Worm (Caenorhabditis elegans): ENCODE measurements around the gene C06H2.7.

ce11 chrV:11131801-11132200 is 12.8 kb downstream of the C06H2.7 start:
- TF ChIP-seq lin-13 (tag; optimal IDR thresholded peaks at IDR 0.05) (no peak), blmp-1 (tag; optimal IDR thresholded peaks at IDR 0.05) (no peak), ztf-11 (tag; optimal IDR thresholded peaks at IDR 0.05) (no peak), pha-4 (tag; optimal IDR thresholded peaks at IDR 0.05) (no peak), elt-1 (tag; optimal IDR thresholded peaks at IDR 0.05; ENCODE audit: borderline replicate concordance, insufficient read depth) (no peak), nhr-28 (tag; optimal IDR thresholded peaks at IDR 0.05) (no peak), nhr-76 (tag; optimal IDR thresholded peaks at IDR 0.05) (no peak), ces-1 (GFP tag; optimal IDR thresholded peaks at IDR 0.05) (no peak)
